Fruit fly (Drosophila melanogaster): ENCODE data around the gene CG14275.

Gene CG14275

DNA sequence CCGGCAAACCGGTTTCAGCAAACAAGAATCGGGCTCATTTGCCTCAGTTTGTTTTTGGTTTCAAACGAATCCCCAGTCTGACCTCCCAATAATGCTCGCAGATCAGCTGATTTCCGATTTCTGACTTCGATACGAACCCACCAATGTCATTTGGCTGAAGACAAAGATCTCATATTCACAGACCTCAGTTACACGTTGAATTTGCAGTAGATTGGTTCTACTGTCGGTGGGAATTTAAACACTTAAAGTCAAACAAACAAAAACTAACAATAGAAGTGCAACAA lies at the start of gene CG14275:
TSS of gene CG14275 (plus strand) at position 185 of the 284 bp plus-strand sequence.
- no peak for TF ChIP-seq CG8478 (optimal IDR thresholded peaks at IDR 0.05)
- no peak for TF ChIP-seq CTCF (optimal IDR thresholded peaks at IDR 0.05)

DNA sequence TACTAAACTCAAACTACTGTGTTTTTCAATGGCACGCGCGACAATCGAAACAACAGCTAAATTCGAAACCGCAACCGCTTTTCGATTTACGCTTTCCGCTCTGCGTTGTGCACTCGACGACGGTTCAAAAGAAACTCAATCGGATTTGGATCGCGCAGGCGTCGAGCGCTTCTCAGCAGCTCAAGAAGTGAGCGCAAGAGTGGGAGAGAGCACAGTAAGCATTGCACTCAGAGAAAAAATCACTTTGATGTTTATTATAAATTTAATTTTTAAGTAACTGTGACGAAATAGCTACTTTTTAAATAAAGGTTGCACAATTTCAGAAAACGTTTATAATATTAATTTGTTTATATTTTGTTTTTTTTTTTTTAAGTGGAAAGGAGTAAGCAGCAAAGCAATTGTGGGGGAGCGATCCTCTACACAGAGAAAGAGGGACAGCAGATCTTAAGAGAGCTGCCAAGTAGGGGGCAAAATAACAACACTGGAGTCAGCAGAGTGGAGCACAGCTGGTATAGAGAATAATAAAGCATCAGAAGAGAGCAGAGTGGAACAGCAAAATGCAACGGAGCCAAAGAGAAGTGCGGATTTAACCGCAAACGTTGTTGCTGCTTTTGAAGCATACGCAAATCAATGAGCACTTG lies 49.6 kb upstream of the CG14275 start:
- TF ChIP-seq CTCF (optimal IDR thresholded peaks at IDR 0.05) = no peak
- no peak for TF ChIP-seq CG8478 (optimal IDR thresholded peaks at IDR 0.05)

DNA sequence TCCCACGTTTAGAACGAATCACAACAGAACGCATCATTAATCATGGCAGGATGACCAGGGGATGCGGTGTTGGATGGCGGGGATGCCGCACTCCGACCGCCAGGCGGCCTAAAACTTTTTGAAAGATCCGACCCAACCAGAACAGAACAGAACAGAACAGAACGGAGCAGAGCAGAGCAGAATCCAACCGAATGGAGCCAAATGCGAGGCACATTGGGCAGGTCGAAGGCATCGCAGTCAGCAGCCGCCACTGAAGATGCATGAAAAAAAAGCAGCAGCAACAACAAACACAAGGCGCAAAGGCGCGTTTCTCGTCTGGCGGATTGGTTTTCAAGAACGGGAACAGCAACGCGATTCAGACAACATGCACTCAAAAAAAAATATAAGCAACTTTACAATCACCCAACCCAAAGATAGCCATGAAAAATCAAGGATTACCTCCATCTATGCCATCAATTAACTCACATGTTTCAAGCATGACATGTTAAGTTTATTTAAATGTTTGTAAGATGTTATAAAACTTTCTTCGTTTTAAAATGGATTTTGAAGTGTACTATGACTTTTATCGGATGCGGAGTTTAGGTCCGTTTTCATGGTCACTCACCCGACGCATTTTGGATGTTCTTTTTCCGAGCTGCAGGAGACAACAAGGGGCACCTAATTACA lies 47.7 kb upstream of the CG14275 start:
- TF ChIP-seq CTCF (optimal IDR thresholded peaks at IDR 0.05) (no peak), CG8478 (optimal IDR thresholded peaks at IDR 0.05) (no peak)

DNA sequence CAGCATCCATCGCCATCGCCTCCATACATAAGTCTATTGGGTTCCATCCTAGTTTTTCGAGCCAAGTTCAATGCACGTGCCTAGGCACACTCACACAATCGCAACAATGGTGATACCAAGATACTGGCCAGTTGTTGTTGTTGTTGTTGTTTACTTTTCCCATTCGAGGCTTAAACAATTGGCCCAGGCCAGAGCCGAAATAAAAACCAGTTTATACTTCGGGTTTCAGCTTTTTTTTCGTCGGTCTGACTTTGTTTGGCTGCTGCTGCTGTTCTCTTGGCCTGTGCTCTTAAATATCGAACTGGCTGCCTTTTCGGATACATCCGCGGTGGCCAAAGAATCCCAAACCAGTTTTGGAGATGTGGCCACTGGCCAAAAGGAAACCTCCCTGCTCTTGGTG lies 47.0 kb upstream of the CG14275 start:
- no peak for TF ChIP-seq CTCF (optimal IDR thresholded peaks at IDR 0.05)

DNA sequence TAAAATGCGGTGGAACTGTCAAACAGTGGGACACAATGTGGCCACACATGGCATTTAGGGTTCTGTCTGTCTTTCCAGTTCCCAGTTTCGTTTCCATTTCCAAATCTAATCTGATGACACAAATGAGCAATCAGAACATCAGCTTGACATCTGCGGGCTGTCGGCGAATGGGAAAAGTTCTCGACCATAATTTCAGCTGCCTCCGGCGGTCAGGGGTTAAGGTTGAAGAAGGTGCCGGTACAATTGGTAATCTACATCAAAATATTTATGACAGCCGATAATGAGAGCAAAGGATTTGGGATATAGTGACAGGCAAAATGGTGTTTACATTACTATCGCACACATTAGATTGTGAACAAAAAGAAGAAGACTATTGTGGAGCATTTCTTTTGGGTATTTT lies 45.4 kb upstream of the CG14275 start:
- TF ChIP-seq CTCF (optimal IDR thresholded peaks at IDR 0.05) (no peak), CG8478 (optimal IDR thresholded peaks at IDR 0.05) (no peak)

DNA sequence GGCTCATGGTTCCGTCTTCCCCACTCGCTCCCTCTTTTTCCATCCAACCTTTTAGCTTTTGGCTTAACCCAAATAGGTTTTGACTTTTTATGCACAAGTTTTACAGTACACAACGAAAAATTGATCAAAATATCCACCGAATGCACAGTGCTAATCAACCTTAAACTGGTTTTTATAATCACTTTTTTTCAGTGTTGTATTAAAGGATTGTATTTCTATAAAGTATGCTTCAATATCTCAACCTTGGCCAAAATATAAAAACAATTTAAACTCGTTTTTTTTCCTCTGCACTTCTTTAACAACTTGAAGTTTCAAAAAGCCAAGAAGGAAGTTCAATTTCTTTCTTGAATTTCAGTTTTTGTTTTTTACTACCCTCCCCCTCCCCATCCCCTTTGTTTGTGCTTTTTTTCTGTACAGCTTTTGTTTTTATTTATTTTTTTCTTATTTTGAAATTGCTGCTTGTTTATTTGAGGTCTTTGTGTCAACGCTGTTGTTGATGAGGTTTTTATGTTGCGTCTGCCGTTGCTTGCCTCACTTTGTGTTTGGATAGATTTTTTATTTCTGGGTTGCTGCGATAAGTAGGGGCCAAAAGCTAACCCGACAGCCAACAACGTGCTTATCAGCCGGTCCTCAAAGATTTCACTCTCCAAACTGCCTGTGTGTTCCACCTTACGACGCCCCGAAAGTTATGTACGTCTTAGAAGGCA lies 42.2 kb upstream of the CG14275 start:
- no peak for TF ChIP-seq CTCF (optimal IDR thresholded peaks at IDR 0.05)
- no peak for TF ChIP-seq CG8478 (optimal IDR thresholded peaks at IDR 0.05)

DNA sequence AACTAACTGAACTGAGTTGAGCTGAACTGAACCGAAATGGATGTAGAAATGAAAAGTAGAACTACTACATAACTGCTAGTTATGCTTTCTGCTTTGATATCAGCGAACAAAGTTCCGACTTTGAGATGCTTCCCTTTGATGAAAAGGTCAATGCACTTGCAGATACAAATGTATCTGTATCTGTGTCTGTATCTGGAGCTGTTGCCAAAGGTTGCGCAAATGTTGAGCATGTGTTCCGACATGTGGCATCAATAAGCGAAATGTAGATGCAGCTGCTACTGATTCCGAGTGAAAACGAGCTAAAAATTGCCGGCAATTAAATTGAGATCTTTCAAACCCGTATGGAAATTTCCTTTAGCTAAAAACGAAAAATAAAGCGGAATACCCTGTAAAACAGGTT lies 40.7 kb upstream of the CG14275 start:
- TF ChIP-seq CG8478 (optimal IDR thresholded peaks at IDR 0.05) = no peak
- no peak for TF ChIP-seq CTCF (optimal IDR thresholded peaks at IDR 0.05)

DNA sequence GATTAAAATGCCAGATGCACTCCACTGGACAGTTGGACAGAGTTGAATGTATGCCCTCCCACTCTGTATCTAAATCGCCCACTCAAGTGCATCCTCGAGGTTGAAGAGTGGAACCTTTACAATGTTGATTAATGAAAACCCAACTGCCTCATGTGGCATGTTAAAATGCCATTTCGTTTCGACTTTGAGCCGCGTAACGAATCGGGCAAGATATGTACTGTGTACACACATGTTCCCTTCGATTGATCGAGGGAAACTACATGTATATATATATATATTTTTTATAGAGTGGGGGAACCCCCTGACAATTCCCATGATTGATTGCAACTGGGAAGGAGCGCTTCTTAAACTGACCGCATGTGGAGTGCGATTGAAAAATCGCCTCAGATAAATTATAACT lies 39.2 kb upstream of the CG14275 start:
- TF ChIP-seq CTCF (optimal IDR thresholded peaks at IDR 0.05) = no peak
- no peak for TF ChIP-seq CG8478 (optimal IDR thresholded peaks at IDR 0.05)

DNA sequence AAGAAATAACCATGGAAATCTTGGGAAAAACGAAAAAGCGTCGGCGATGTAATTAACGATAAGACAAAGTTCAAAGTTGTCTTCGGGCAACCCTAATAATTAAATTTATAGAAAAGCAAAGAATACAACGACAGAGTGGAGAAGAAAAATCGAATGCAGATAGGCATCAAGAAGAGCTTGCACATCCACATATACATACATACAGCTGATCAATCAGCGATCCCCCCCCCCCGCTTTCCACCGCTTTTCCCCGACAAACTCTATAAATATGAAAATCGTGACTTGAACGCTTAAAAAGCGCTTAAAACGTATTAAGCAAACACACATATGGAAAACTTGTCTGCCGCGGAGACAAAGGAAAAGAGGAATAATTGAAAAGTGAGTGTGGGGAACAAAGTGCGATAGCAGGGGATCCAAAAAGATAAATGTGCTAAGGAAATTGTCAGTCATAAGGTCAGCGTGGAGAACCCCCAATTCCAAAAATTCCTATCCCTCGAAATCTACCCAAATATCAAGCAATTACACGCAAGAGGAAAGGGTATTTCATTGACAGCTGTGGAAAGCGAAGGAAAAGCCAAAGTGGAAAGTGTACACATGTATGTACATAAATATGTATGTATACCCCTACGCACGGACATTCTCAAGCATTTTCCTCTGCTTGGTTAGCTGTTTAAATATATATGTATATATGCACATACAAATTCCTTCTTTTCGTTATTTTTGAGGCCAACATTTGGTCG lies 37.7 kb upstream of the CG14275 start:
- no peak for TF ChIP-seq CTCF (optimal IDR thresholded peaks at IDR 0.05)
- TF ChIP-seq CG8478 (optimal IDR thresholded peaks at IDR 0.05) = no peak

DNA sequence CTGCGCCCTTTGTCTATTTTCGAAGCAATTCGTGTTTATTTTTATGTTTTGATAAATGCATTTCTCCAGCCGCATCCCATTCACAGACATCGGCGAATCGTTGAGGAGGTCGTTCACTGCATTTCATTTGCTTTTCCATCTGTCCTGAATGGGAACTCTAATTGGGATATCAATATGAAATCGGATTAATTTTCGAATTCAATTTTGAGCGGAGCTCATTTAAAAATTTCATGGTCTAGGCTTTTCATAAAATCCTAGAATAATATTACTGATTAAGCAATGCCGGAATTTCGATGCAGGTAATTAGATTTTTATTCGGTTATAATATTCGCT lies 37.2 kb upstream of the CG14275 start:
- no peak for TF ChIP-seq CG8478 (optimal IDR thresholded peaks at IDR 0.05)
- TF ChIP-seq CTCF (optimal IDR thresholded peaks at IDR 0.05) = no peak

DNA sequence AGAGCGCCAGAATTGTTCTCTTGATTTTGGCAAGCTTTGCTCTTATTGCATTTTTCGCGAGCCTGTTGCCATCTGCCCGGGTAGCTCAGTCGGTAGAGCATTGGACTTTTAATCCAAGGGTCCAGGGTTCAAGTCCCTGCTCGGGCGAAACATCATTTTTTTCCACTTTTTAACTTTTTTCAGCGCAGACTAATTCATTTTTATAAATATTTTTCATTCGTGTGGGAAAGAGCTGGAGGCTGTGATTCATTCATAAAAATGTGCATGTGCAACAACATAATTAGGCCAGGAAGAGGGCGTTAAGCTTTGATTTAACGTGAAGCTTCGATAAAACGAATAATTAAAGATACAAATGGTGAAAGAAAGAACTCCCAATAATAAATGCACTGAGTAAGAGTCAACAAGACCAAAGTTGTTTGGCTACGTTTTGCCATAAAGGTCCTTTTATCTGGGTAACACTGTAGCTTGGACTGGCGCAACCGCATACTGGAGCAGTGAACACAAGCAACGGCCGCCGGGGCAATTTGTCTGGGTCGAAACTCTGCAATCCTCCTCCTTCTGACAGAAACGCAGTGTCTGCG lies 36.5 kb upstream of the CG14275 start:
- TF ChIP-seq CG8478 (optimal IDR thresholded peaks at IDR 0.05) (no peak), CTCF (optimal IDR thresholded peaks at IDR 0.05) (no peak)

DNA sequence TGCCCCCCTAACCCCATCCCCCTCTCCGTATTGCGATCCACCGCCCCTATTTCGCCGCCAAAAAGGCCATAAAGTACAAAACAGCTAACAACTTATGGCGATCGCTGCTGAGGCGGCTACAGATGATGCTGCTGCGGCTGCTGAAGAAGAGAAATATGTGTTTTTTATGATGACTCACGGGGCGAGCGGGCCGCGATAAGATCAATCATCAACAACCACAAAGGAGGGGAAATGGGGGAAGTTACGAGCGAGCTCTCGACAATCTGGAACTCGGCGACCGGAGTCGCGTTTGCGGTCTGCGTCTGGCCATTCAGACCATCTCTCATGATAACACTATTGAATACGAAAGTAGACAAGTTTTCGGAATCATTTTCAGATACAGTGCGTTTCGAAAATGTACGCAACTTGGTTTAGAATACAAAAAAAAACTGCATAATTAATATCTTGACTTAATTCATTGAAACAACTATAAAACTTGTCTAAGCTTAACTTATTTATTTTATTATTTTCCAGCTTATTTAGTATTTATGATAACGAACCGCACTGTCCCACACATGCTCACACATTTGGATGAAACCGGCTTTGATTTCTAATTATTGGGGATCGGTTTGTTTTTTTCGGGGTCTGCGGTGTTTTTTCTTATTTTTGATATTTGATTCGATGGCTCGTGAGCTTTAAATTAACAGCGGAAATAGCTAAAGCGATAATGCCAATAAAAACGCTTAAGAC lies 34.9 kb upstream of the CG14275 start:
- no peak for TF ChIP-seq CTCF (optimal IDR thresholded peaks at IDR 0.05)
- no peak for TF ChIP-seq CG8478 (optimal IDR thresholded peaks at IDR 0.05)

DNA sequence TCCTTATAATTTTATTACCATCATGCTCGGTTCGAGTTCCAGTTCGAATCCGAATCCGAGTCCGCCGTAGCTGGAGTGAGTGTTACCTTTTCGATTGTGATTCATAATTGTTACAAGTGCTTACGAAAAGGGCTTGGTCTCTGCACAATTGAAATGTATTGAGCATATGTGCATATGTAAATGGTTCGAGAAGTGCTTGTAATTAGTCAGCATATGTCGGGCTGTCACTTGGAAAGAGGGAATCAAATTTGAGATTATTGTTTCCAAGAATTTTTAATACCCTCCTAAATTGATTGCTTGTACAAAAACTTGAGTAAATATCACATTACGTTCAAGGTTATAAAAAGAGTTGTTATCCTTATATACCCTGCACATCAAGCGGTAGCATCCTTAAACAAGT lies 33.8 kb upstream of the CG14275 start:
- no peak for TF ChIP-seq CTCF (optimal IDR thresholded peaks at IDR 0.05)
- no peak for TF ChIP-seq CG8478 (optimal IDR thresholded peaks at IDR 0.05)

DNA sequence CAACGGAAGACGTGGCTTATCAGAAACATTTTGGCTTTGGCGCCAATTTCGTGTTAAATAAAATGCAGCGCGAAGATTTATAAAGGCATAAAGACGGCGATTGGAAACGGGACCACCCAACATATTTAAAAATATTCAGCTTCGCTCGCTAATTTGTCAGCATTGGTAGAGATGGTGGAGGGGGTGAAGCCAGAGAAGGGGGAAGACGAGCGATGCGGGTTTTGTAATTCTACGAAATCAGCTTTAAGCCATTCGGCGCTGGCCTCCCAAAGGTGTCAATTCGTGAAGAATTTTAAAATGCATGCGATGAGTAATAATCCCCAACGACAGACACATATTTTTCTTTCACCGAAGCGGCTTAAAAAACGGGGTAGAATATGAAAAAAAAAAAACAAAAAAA lies 33.2 kb upstream of the CG14275 start:
- TF ChIP-seq CG8478 (optimal IDR thresholded peaks at IDR 0.05) = no peak

DNA sequence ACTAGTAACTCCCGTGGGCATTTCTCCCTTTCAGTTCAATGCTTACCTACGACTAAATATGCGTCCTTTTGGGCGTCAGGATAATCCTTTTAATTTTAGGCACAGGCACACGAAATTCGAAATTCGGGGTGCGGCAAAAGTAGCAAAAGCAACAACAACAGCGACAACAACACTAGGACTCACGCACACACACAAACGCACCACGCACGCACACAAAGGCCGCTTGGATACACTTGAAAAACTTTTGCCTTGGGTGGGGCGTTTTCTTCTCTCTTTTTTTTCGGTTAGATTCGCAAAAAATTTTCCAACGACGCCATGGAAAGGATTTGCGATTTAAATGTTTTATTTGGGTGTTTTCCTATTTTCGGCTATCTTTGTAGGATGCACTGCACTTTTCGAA lies 30.9 kb upstream of the CG14275 start:
- TF ChIP-seq CTCF (optimal IDR thresholded peaks at IDR 0.05) (no peak), CG8478 (optimal IDR thresholded peaks at IDR 0.05) (no peak)

Data from S2 (cell line).